Fruit fly (Drosophila melanogaster): ENCODE measurements around the gene Actn.

The Actn gene

dm6 chrX:2036383-2036782, 5.7 kb downstream of the Actn start (continued):
- no peak for TF ChIP-seq vri (GFP tag; optimal IDR thresholded peaks at IDR 0.05)
- no peak for TF ChIP-seq Hr39 (GFP tag; optimal IDR thresholded peaks at IDR 0.05)
- no peak for TF ChIP-seq lz (GFP tag; optimal IDR thresholded peaks at IDR 0.05)
- no peak for TF ChIP-seq fd85E (GFP tag; optimal IDR thresholded peaks at IDR 0.05)
- no peak for TF ChIP-seq CG6808 (GFP tag; optimal IDR thresholded peaks at IDR 0.05)
- no peak for TF ChIP-seq Gug (GFP tag; IDR thresholded peaks at IDR 0.05)
- TF ChIP-seq CG11294 (GFP tag; IDR thresholded peaks at IDR 0.05): no peak
- TF ChIP-seq CG6792 (GFP tag; optimal IDR thresholded peaks at IDR 0.05): no peak
- TF ChIP-seq CG11762 (GFP tag; optimal IDR thresholded peaks at IDR 0.05; ENCODE audit: insufficient read depth): no peak
- TF ChIP-seq Sox14 (GFP tag; optimal IDR thresholded peaks at IDR 0.05): no peak
- TF ChIP-seq CG15336 (GFP tag; IDR thresholded peaks at IDR 0.05): no peak; the same call in 1 of the 2 replicates
- TF ChIP-seq svp (GFP tag): no peak
- TF ChIP-seq achi (GFP tag; optimal IDR thresholded peaks at IDR 0.05): no peak
- no peak for TF ChIP-seq pdm3 (GFP tag; optimal IDR thresholded peaks at IDR 0.05)

- TF ChIP-seq topi (GFP tag; optimal IDR thresholded peaks at IDR 0.05) (no peak), CG11762 (GFP tag; optimal IDR thresholded peaks at IDR 0.05; ENCODE audit: insufficient read depth) (no peak), svp (GFP tag) (peak; percentile 66), net (GFP tag; optimal IDR thresholded peaks at IDR 0.05) (no peak), vri (GFP tag; optimal IDR thresholded peaks at IDR 0.05) (peak; percentile 87), Sox14 (GFP tag; optimal IDR thresholded peaks at IDR 0.05) (no peak), fd59A (GFP tag; optimal IDR thresholded peaks at IDR 0.05) (no peak), CG11902 (GFP tag; optimal IDR thresholded peaks at IDR 0.05) (no peak), cyc (GFP tag; optimal IDR thresholded peaks at IDR 0.05) (no peak), CG4318 (GFP tag; optimal IDR thresholded peaks at IDR 0.05) (no peak), fkh (GFP tag; optimal IDR thresholded peaks at IDR 0.05) (peak; percentile 45), CG15336 (GFP tag; IDR thresholded peaks at IDR 0.05) (0 out of 2 replicates have a peak, but pooled peaks have one; percentile 10), CG8119 (GFP tag; IDR thresholded peaks at IDR 0.05) (no peak), Lpt (GFP tag; optimal IDR thresholded peaks at IDR 0.05) (no peak), Eip78C (GFP tag) (peak; percentile 37), Ets21C (GFP tag; optimal IDR thresholded peaks at IDR 0.05) (no peak), fd85E (GFP tag; optimal IDR thresholded peaks at IDR 0.05) (no peak), CG9139 (GFP tag; optimal IDR thresholded peaks at IDR 0.05) (no peak), CG3032 (tag; optimal IDR thresholded peaks at IDR 0.05) (no peak), pdm3 (GFP tag; optimal IDR thresholded peaks at IDR 0.05) (no peak), salr (GFP tag; optimal IDR thresholded peaks at IDR 0.05) (no peak), spab (GFP tag; optimal IDR thresholded peaks at IDR 0.05) (no peak), CG7368 (GFP tag; optimal IDR thresholded peaks at IDR 0.05) (no peak), Hr38 (GFP tag; optimal IDR thresholded peaks at IDR 0.05) (no peak), acj6 (GFP tag; optimal IDR thresholded peaks at IDR 0.05) (no peak), Ets96B (tag; optimal IDR thresholded peaks at IDR 0.05) (no peak)
These were observed 9.2 kb downstream of the Actn start for dm6 chrX:2032821-2033436.

DNA sequence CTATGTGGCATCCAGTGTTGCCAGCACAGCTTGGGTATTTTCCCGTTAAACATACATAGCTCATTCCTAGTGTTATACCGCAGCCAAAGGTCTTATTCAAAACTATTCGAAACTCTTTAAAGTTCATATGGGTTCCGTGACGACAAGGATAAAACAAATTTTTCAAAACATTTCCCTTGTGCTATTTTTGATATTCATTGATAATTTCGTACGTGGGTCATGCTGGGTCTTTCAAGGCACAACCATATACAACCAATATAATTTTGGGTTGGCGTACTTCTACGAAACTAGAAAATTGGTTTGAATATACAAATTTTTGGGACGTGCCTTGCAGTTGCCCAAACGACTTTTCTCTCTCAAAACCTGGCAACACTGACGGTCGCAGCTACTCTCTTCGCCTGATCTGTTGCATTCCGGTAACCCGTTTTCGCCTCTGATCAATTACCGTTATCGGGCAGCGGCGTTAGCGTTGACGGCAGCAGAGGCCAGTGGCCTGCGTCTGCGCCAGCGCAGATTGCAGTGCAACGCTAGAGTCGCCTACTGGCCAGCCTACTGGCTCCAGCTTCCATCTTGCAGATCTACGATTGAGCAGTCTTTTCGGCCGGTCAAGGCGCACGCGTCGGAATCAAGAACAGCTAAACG, 9.8 kb downstream of the Actn start:
- TF ChIP-seq Eip78C (GFP tag): peak; percentile 41
- no peak for TF ChIP-seq svp (GFP tag)
- no peak for TF ChIP-seq Sox15 (GFP tag; optimal IDR thresholded peaks at IDR 0.05)
- no peak for TF ChIP-seq lz (GFP tag; optimal IDR thresholded peaks at IDR 0.05)
- no peak for TF ChIP-seq CG7368 (GFP tag; optimal IDR thresholded peaks at IDR 0.05)
- no peak for TF ChIP-seq Ets21C (GFP tag; optimal IDR thresholded peaks at IDR 0.05)
- peak; percentile 54 for TF ChIP-seq CG32006 (GFP tag; optimal IDR thresholded peaks at IDR 0.05)
- peak; percentile 11 for TF ChIP-seq CG6276 (GFP tag; optimal IDR thresholded peaks at IDR 0.05)
- no peak for TF ChIP-seq cyc (GFP tag; optimal IDR thresholded peaks at IDR 0.05)
- TF ChIP-seq OdsH (GFP tag; optimal IDR thresholded peaks at IDR 0.05): no peak
- TF ChIP-seq fd59A (GFP tag; optimal IDR thresholded peaks at IDR 0.05): no peak
- TF ChIP-seq CG10669 (GFP tag; optimal IDR thresholded peaks at IDR 0.05): no peak
